Worm (Caenorhabditis elegans) whole organism, midembryonic: ENCODE measurements around the gene srx-24.

Source experiments
- T22C8.4 ChIP-seq: fragments of 200-800 bp; sonication (Bioruptor generic); IDR thresholded peaks from 2 replicates; pipeline ENCODE4 v1.3.6; 2022; ENCODE audit warnings: missing genetic modification characterization, missing compliant biosample characterization
- cog-1 ChIP-seq: sonication (generic microtip); optimal IDR thresholded peaks from 2 replicates; lab custom pipeline; 2016; ENCODE audit warnings: missing genetic modification characterization, missing compliant biosample characterization
- flt-1 ChIP-seq: fragments of 200-800 bp; sonication (Bioruptor generic); IDR thresholded peaks from 2 replicates; pipeline ENCODE4 v1.3.6; 2022; ENCODE audit warnings: missing genetic modification characterization, missing compliant biosample characterization
- klf-2 ChIP-seq: fragments of 200-800 bp; sonication (Bioruptor generic); conservative IDR thresholded peaks from 2 replicates; pipeline ENCODE4 v1.3.6; 2022; ENCODE audit warnings: missing genetic modification reagents, missing genetic modification characterization, missing compliant biosample characterization
- med-1 ChIP-seq: sonication (generic microtip); optimal IDR thresholded peaks from 2 replicates; lab custom pipeline; 2017; ENCODE audit warnings: missing genetic modification characterization, mild to moderate bottlenecking, missing compliant biosample characterization, antibody characterized with exemption, missing genetic modification reagents; ENCODE audit not compliant: insufficient read depth
- ref-1 ChIP-seq: fragments of 200-800 bp; sonication (Bioruptor generic); conservative IDR thresholded peaks from 2 replicates; pipeline ENCODE4 v1.3.6; 2022; ENCODE audit warnings: missing genetic modification reagents, missing genetic modification characterization, missing compliant biosample characterization
- tab-1 ChIP-seq: fragments of 200-800 bp; sonication (Bioruptor generic); IDR thresholded peaks from 2 replicates; pipeline ENCODE4 v1.3.6; 2022; ENCODE audit warnings: missing genetic modification characterization, missing compliant biosample characterization
- ztf-23 ChIP-seq: fragments of 200-800 bp; sonication (Bioruptor generic); IDR thresholded peaks from 2 replicates; pipeline ENCODE4 v1.3.6; 2022; ENCODE audit warnings: missing genetic modification reagents, missing genetic modification characterization, missing compliant biosample characterization
- ztf-29 ChIP-seq: fragments of 200-800 bp; sonication (Bioruptor generic); IDR thresholded peaks from 2 replicates; pipeline ENCODE4 v1.3.6; 2022; ENCODE audit warnings: missing genetic modification reagents, missing genetic modification characterization, missing compliant biosample characterization

srx-24 gene

ce11 chrV:2750006-2750405 is at the start of gene srx-24:
TSS of gene srx-24 (minus strand) at chrV:2750106.
- TF ChIP-seq tab-1 (no peak), med-1 (GFP tag; lab: Kevin White, UChicago) (no peak), flt-1 (GFP tag; lab: Robert Waterston, UW) (no peak), ztf-29 (no peak), T22C8.4 (no peak), ref-1 (GFP tag; lab: Robert Waterston, UW) (no peak), klf-2 (GFP tag; lab: Robert Waterston, UW) (no peak), ztf-23 (GFP tag; lab: Robert Waterston, UW) (no peak), cog-1 (tag; lab: Kevin White, UChicago) (no peak)

- TF ChIP-seq tab-1 = no peak
- TF ChIP-seq ztf-29 = no peak
- no peak for TF ChIP-seq cog-1 (tag; lab: Kevin White, UChicago)
- no peak for TF ChIP-seq flt-1 (GFP tag; lab: Robert Waterston, UW)
- no peak for TF ChIP-seq med-1 (GFP tag; lab: Kevin White, UChicago)
- TF ChIP-seq klf-2 (GFP tag; lab: Robert Waterston, UW) = no peak
- TF ChIP-seq ref-1 (GFP tag; lab: Robert Waterston, UW) = no peak
- TF ChIP-seq T22C8.4 = no peak
- no peak for TF ChIP-seq ztf-23 (GFP tag; lab: Robert Waterston, UW)
Observed at ce11 chrV:2799172-2799869, 49.4 kb upstream of the srx-24 start.

- TF ChIP-seq klf-2 (GFP tag; lab: Robert Waterston, UW) (no peak), flt-1 (GFP tag; lab: Robert Waterston, UW) (no peak), tab-1 (no peak), ztf-29 (no peak), med-1 (GFP tag; lab: Kevin White, UChicago) (no peak), cog-1 (tag; lab: Kevin White, UChicago) (no peak), T22C8.4 (no peak)
Observed at ce11 chrV:2795998-2796397, 46.1 kb upstream of the srx-24 start, which contains the start of gene F54E2.2. TSS of gene F54E2.2 (plus strand) at chrV:2796298.

ce11 chrV:2792958-2793357 is 43.1 kb upstream of the srx-24 start:
- no peak for TF ChIP-seq ztf-23 (GFP tag; lab: Robert Waterston, UW)
- no peak for TF ChIP-seq ref-1 (GFP tag; lab: Robert Waterston, UW)
- no peak for TF ChIP-seq ztf-29
- TF ChIP-seq tab-1 = no peak
- no peak for TF ChIP-seq klf-2 (GFP tag; lab: Robert Waterston, UW)
- TF ChIP-seq med-1 (GFP tag; lab: Kevin White, UChicago) = no peak
- no peak for TF ChIP-seq T22C8.4

- TF ChIP-seq ztf-29 (no peak), ztf-23 (GFP tag; lab: Robert Waterston, UW) (no peak), klf-2 (GFP tag; lab: Robert Waterston, UW) (no peak), T22C8.4 (no peak), ref-1 (GFP tag; lab: Robert Waterston, UW) (no peak), flt-1 (GFP tag; lab: Robert Waterston, UW) (no peak), cog-1 (tag; lab: Kevin White, UChicago) (no peak), med-1 (GFP tag; lab: Kevin White, UChicago) (no peak), tab-1 (no peak)
Observed at ce11 chrV:2780786-2781185, 30.9 kb upstream of the srx-24 start, which contains the start of gene R05D8.11. TSS of gene R05D8.11 (minus strand) at chrV:2780886.

- TF ChIP-seq flt-1 (GFP tag; lab: Robert Waterston, UW) = no peak
- no peak for TF ChIP-seq med-1 (GFP tag; lab: Kevin White, UChicago)
- TF ChIP-seq cog-1 (tag; lab: Kevin White, UChicago) = no peak
- TF ChIP-seq ztf-23 (GFP tag; lab: Robert Waterston, UW) = no peak
- TF ChIP-seq tab-1 = no peak
- no peak for TF ChIP-seq T22C8.4
- no peak for TF ChIP-seq ztf-29
- TF ChIP-seq ref-1 (GFP tag; lab: Robert Waterston, UW) = no peak
- TF ChIP-seq klf-2 (GFP tag; lab: Robert Waterston, UW) = no peak
Observed at ce11 chrV:2774042-2774441, 24.1 kb upstream of the srx-24 start, which contains the start of gene srj-18. TSS of gene srj-18 (plus strand) at chrV:2774342.

- TF ChIP-seq ztf-29 (no peak), ref-1 (GFP tag; lab: Robert Waterston, UW) (no peak), T22C8.4 (no peak), ztf-23 (GFP tag; lab: Robert Waterston, UW) (no peak), klf-2 (GFP tag; lab: Robert Waterston, UW) (no peak), flt-1 (GFP tag; lab: Robert Waterston, UW) (no peak), cog-1 (tag; lab: Kevin White, UChicago) (no peak), med-1 (GFP tag; lab: Kevin White, UChicago) (no peak), tab-1 (no peak)
Observed at ce11 chrV:2771560-2771959, 21.7 kb upstream of the srx-24 start, which contains the start of gene srh-56. TSS of gene srh-56 (plus strand) at chrV:2771860.

- TF ChIP-seq flt-1 (GFP tag; lab: Robert Waterston, UW) (no peak), ztf-23 (GFP tag; lab: Robert Waterston, UW) (no peak), ref-1 (GFP tag; lab: Robert Waterston, UW) (no peak), klf-2 (GFP tag; lab: Robert Waterston, UW) (no peak), tab-1 (no peak), ztf-29 (no peak), T22C8.4 (no peak), cog-1 (tag; lab: Kevin White, UChicago) (no peak), med-1 (GFP tag; lab: Kevin White, UChicago) (no peak)
Observed at ce11 chrV:2769754-2770153, 19.8 kb upstream of the srx-24 start, which contains the start of gene dhs-15. TSS of gene dhs-15 (minus strand) at chrV:2769854.

ce11 chrV:2767465-2767864 is 17.6 kb upstream of the srx-24 start, which contains the start of gene R05D8.9:
TSS of gene R05D8.9 (minus strand) at chrV:2767565.
- TF ChIP-seq klf-2 (GFP tag; lab: Robert Waterston, UW) = no peak
- TF ChIP-seq tab-1 = no peak
- TF ChIP-seq flt-1 (GFP tag; lab: Robert Waterston, UW) = no peak
- TF ChIP-seq ztf-23 (GFP tag; lab: Robert Waterston, UW) = no peak
- TF ChIP-seq T22C8.4 = no peak
- TF ChIP-seq ref-1 (GFP tag; lab: Robert Waterston, UW) = no peak
- no peak for TF ChIP-seq med-1 (GFP tag; lab: Kevin White, UChicago)
- TF ChIP-seq ztf-29 = no peak
- TF ChIP-seq cog-1 (tag; lab: Kevin White, UChicago) = no peak
